Fruit fly (Drosophila melanogaster) whole organism, embryonic: ENCODE measurements around the gene CG33795.
A peak's percentile ranks its signal among the peaks of the same experiment; 100 is the strongest.

Experiments
- Atf-2 ChIP-seq: fragments of 200-800 bp; sonication (Bioruptor generic); optimal IDR thresholded peaks from 2 replicates; lab custom pipeline; 2016; ENCODE audit warnings: missing biosample characterization, missing genetic modification characterization
- Atf6 ChIP-seq: fragments of 200-800 bp; sonication (Bioruptor generic); IDR thresholded peaks from 2 replicates; pipeline ENCODE4 v1.3.6; 2022; ENCODE audit warnings: missing biosample characterization, missing genetic modification characterization
- Bteb2 ChIP-seq: fragments of 200-800 bp; sonication (Bioruptor generic); optimal IDR thresholded peaks from 2 replicates; lab custom pipeline; 2016; ENCODE audit warnings: missing biosample characterization, missing genetic modification characterization
- CG11560 ChIP-seq: fragments of 200-800 bp; sonication (Bioruptor generic); IDR thresholded peaks from 3 replicates; pipeline ENCODE4 v1.3.6; 2022; ENCODE audit warnings: missing biosample characterization, missing genetic modification characterization
- CG11723 ChIP-seq: fragments of 200-800 bp; sonication (Bioruptor generic); optimal IDR thresholded peaks from 2 replicates; lab custom pipeline; 2017; ENCODE audit warnings: missing biosample characterization, mild to moderate bottlenecking, missing genetic modification characterization
- CG12155 ChIP-seq: fragments of 200-800 bp; sonication (Bioruptor generic); optimal IDR thresholded peaks from 3 replicates; lab custom pipeline; 2016; ENCODE audit warnings: missing biosample characterization, missing genetic modification characterization
- CG12219 ChIP-seq: fragments of 200-800 bp; sonication (Bioruptor generic); optimal IDR thresholded peaks from 3 replicates; lab custom pipeline; 2018; ENCODE audit warnings: missing biosample characterization, mild to moderate bottlenecking, missing genetic modification characterization
- CG13287 ChIP-seq: fragments of 200-800 bp; sonication (Bioruptor generic); IDR thresholded peaks from 2 replicates; pipeline ENCODE4 v1.3.6; 2022; ENCODE audit warnings: missing biosample characterization, missing genetic modification characterization; ENCODE audit not compliant: partially characterized antibody
- CG15011 ChIP-seq: fragments of 200-800 bp; sonication (Bioruptor generic); optimal IDR thresholded peaks from 3 replicates; lab custom pipeline; 2018; ENCODE audit warnings: missing biosample characterization, mild to moderate bottlenecking, missing genetic modification characterization
- CG1602 ChIP-seq: fragments of 200-800 bp; sonication (Bioruptor generic); optimal IDR thresholded peaks from 3 replicates; lab custom pipeline; 2016; ENCODE audit warnings: missing biosample characterization, missing genetic modification characterization
- CG16815 ChIP-seq: fragments of 200-800 bp; sonication (Bioruptor generic); optimal IDR thresholded peaks from 3 replicates; lab custom pipeline; 2017; ENCODE audit warnings: missing biosample characterization, mild to moderate bottlenecking, missing genetic modification characterization
- CG17361 ChIP-seq: fragments of 200-800 bp; sonication (Bioruptor generic); IDR thresholded peaks from 3 replicates; pipeline ENCODE4 v1.3.6; 2022; ENCODE audit warnings: missing biosample characterization, missing genetic modification characterization
- CG17385 ChIP-seq: fragments of 200-800 bp; sonication (Bioruptor generic); optimal IDR thresholded peaks from 3 replicates; lab custom pipeline; 2018; ENCODE audit warnings: missing biosample characterization, mild to moderate bottlenecking, missing genetic modification characterization
- CG17568 ChIP-seq: fragments of 200-800 bp; sonication (Bioruptor generic); optimal IDR thresholded peaks from 2 replicates; lab custom pipeline; 2018; ENCODE audit warnings: missing biosample characterization, mild to moderate bottlenecking, missing genetic modification characterization, moderate library complexity
- CG18476 ChIP-seq: fragments of 200-800 bp; sonication (Bioruptor generic); optimal IDR thresholded peaks from 2 replicates; lab custom pipeline; 2016; ENCODE audit warnings: missing biosample characterization, mild to moderate bottlenecking, missing genetic modification characterization
- CG2129 ChIP-seq: fragments of 200-800 bp; sonication (Bioruptor generic); IDR thresholded peaks from 2 replicates; pipeline ENCODE4 v1.3.6; 2022; ENCODE audit warnings: missing biosample characterization, missing genetic modification characterization; ENCODE audit not compliant: partially characterized antibody
- CG2678 ChIP-seq: fragments of 200-800 bp; sonication (Bioruptor generic); optimal IDR thresholded peaks from 3 replicates; lab custom pipeline; 2019; ENCODE audit warnings: missing biosample characterization, mild to moderate bottlenecking, missing genetic modification characterization, moderate library complexity
- CG31388 ChIP-seq: fragments of 200-800 bp; sonication (Bioruptor generic); optimal IDR thresholded peaks from 2 replicates; lab custom pipeline; 2016; ENCODE audit warnings: missing biosample characterization, missing genetic modification characterization
- CG3163 ChIP-seq: fragments of 200-800 bp; sonication (Bioruptor generic); optimal IDR thresholded peaks from 3 replicates; lab custom pipeline; 2016; ENCODE audit warnings: missing biosample characterization, missing genetic modification characterization
- CG3281 ChIP-seq: fragments of 200-800 bp; sonication (Bioruptor generic); optimal IDR thresholded peaks from 3 replicates; lab custom pipeline; 2017; ENCODE audit warnings: missing biosample characterization, mild to moderate bottlenecking, missing genetic modification characterization
- CG4617 ChIP-seq: fragments of 200-800 bp; sonication (Bioruptor generic); optimal IDR thresholded peaks from 3 replicates; lab custom pipeline; 2016; ENCODE audit warnings: missing biosample characterization, missing genetic modification characterization, borderline replicate concordance
- CG5953 ChIP-seq: fragments of 200-800 bp; sonication (Bioruptor generic); IDR thresholded peaks from 2 replicates; pipeline ENCODE4 v1.3.6; 2022; ENCODE audit warnings: missing biosample characterization, missing genetic modification characterization
- CG6689 ChIP-seq: fragments of 200-800 bp; sonication (Bioruptor generic); IDR thresholded peaks from 2 replicates; pipeline ENCODE4 v1.3.6; 2022; ENCODE audit warnings: missing biosample characterization, missing genetic modification characterization
- CG7372 ChIP-seq: fragments of 200-800 bp; sonication (Bioruptor generic); IDR thresholded peaks from 2 replicates; pipeline ENCODE4 v1.3.6; 2022; ENCODE audit warnings: missing biosample characterization, missing genetic modification characterization
- CG8388 ChIP-seq: fragments of 200-800 bp; sonication (Bioruptor generic); optimal IDR thresholded peaks from 2 replicates; lab custom pipeline; 2019; ENCODE audit warnings: missing biosample characterization, mild to moderate bottlenecking, missing genetic modification characterization, moderate library complexity
- CG8478 ChIP-seq: fragments of >200 bp; optimal IDR thresholded peaks from 2 replicates; lab custom pipeline; 2018
- Chrac-16 ChIP-seq: fragments of 200-800 bp; sonication (Bioruptor generic); optimal IDR thresholded peaks from 3 replicates; lab custom pipeline; 2016; ENCODE audit warnings: missing biosample characterization, missing genetic modification characterization
- Deaf1 ChIP-seq: fragments of 200-800 bp; optimal IDR thresholded peaks from 3 replicates; lab custom pipeline; 2019; ENCODE audit warnings: missing biosample characterization, mild to moderate bottlenecking, missing genetic modification characterization, moderate library complexity
- GATAe ChIP-seq: fragments of 200-800 bp; sonication (Bioruptor generic); conservative IDR thresholded peaks from 2 replicates; pipeline ENCODE4 v1.3.6; 2022; ENCODE audit warnings: missing biosample characterization, missing genetic modification characterization
- Med ChIP-seq: fragments of 200-800 bp; sonication (Bioruptor generic); peaks from one replicate; lab custom pipeline; 2016; ENCODE audit warnings: missing biosample characterization, missing genetic modification characterization, mild to moderate bottlenecking, inconsistent platforms, moderate library complexity
- Oli ChIP-seq: fragments of 200-800 bp; sonication (Bioruptor generic); optimal IDR thresholded peaks from 2 replicates; lab custom pipeline; 2018; ENCODE audit warnings: missing biosample characterization, mild to moderate bottlenecking, missing genetic modification characterization, moderate library complexity
- Sry-β ChIP-seq: fragments of 200-800 bp; sonication (Bioruptor generic); optimal IDR thresholded peaks from 2 replicates; lab custom pipeline; 2018; ENCODE audit warnings: missing biosample characterization, mild to moderate bottlenecking, missing genetic modification characterization, moderate library complexity
- Trl ChIP-seq, 3 experiments: fragments of >200 bp in 2 of 3; fragments of 200-800 bp in 1 of 3; sonication (Bioruptor generic) in 1 of 3; optimal IDR thresholded peaks; 2 replicates in 1 of 3; 3 replicates in 2 of 3; lab custom pipeline; 2016 to 2017; ENCODE audit warnings: missing biosample characterization in 1 of 3, missing genetic modification characterization in 1 of 3
- ac ChIP-seq: fragments of 200-800 bp; sonication (Bioruptor generic); optimal IDR thresholded peaks from 3 replicates; lab custom pipeline; 2017; ENCODE audit warnings: missing biosample characterization, mild to moderate bottlenecking, missing genetic modification characterization
- disco-r ChIP-seq: fragments of 200-800 bp; sonication (Bioruptor generic); optimal IDR thresholded peaks from 2 replicates; lab custom pipeline; 2016; ENCODE audit warnings: missing biosample characterization, missing genetic modification characterization
- dysf ChIP-seq: fragments of 200-800 bp; sonication (Bioruptor generic); IDR thresholded peaks from 3 replicates; pipeline ENCODE4 v1.3.6; 2022; ENCODE audit warnings: missing biosample characterization, missing genetic modification characterization
- gcm ChIP-seq: fragments of 200-800 bp; sonication (Bioruptor generic); optimal IDR thresholded peaks from 2 replicates; lab custom pipeline; 2019; ENCODE audit warnings: missing biosample characterization, mild to moderate bottlenecking, missing genetic modification characterization, moderate library complexity
- h ChIP-seq: fragments of >200 bp; optimal IDR thresholded peaks from 2 replicates; lab custom pipeline; 2017
- hkb ChIP-seq, 2 experiments: fragments of 200-800 bp in 1 of 2; fragments of >200 bp in 1 of 2; sonication (Bioruptor generic) in 1 of 2; IDR thresholded peaks in 1 of 2; optimal IDR thresholded peaks in 1 of 2; 2 replicates each; pipeline versions ENCODE4 v1.3.6 to Lab custom; 2017 to 2022; ENCODE audit warnings: missing biosample characterization in 1 of 2, missing genetic modification characterization in 1 of 2
- klu ChIP-seq: fragments of 200-800 bp; sonication (Bioruptor generic); IDR thresholded peaks from 2 replicates; pipeline ENCODE4 v1.3.6; 2022; ENCODE audit warnings: missing biosample characterization, missing genetic modification characterization
- onecut ChIP-seq: fragments of 200-800 bp; sonication (Bioruptor generic); IDR thresholded peaks from 2 replicates; pipeline ENCODE4 v1.3.6; 2022; ENCODE audit warnings: missing biosample characterization, missing genetic modification characterization
- pho ChIP-seq: fragments of 200-800 bp; sonication (Bioruptor generic); optimal IDR thresholded peaks from 2 replicates; lab custom pipeline; 2016; ENCODE audit warnings: missing biosample characterization, missing genetic modification characterization
- phol ChIP-seq: fragments of 200-800 bp; sonication (Bioruptor generic); optimal IDR thresholded peaks from 3 replicates; lab custom pipeline; 2018; ENCODE audit warnings: missing biosample characterization, mild to moderate bottlenecking, missing genetic modification characterization, moderate library complexity
- sim ChIP-seq: fragments of 200-800 bp; sonication (Bioruptor generic); IDR thresholded peaks from 2 replicates; pipeline ENCODE4 v1.3.6; 2022; ENCODE audit warnings: missing biosample characterization, missing genetic modification characterization
- sqz ChIP-seq: fragments of 200-800 bp; sonication (Bioruptor generic); optimal IDR thresholded peaks from 3 replicates; lab custom pipeline; 2018; ENCODE audit warnings: missing biosample characterization, mild to moderate bottlenecking, missing genetic modification characterization
- stwl ChIP-seq: fragments of 200-800 bp; sonication (Bioruptor generic); optimal IDR thresholded peaks from 3 replicates; lab custom pipeline; 2018; ENCODE audit warnings: missing biosample characterization, mild to moderate bottlenecking, missing genetic modification characterization, moderate library complexity
- tx ChIP-seq: fragments of 200-800 bp; sonication (Bioruptor generic); optimal IDR thresholded peaks from 2 replicates; lab custom pipeline; 2016; ENCODE audit warnings: missing biosample characterization, missing genetic modification characterization
- vnd ChIP-seq: fragments of 200-800 bp; sonication (Bioruptor generic); IDR thresholded peaks from 3 replicates; pipeline ENCODE4 v1.3.6; 2022; ENCODE audit warnings: missing biosample characterization, missing genetic modification characterization; ENCODE audit not compliant: partially characterized antibody
- vvl ChIP-seq: fragments of 200-800 bp; sonication (Bioruptor generic); IDR thresholded peaks from 2 replicates; pipeline ENCODE4 v1.3.6; 2022; ENCODE audit warnings: missing biosample characterization, missing genetic modification characterization
- yki ChIP-seq: fragments of >200 bp; optimal IDR thresholded peaks from 3 replicates; lab custom pipeline; 2018

CG33795 gene

DNA sequence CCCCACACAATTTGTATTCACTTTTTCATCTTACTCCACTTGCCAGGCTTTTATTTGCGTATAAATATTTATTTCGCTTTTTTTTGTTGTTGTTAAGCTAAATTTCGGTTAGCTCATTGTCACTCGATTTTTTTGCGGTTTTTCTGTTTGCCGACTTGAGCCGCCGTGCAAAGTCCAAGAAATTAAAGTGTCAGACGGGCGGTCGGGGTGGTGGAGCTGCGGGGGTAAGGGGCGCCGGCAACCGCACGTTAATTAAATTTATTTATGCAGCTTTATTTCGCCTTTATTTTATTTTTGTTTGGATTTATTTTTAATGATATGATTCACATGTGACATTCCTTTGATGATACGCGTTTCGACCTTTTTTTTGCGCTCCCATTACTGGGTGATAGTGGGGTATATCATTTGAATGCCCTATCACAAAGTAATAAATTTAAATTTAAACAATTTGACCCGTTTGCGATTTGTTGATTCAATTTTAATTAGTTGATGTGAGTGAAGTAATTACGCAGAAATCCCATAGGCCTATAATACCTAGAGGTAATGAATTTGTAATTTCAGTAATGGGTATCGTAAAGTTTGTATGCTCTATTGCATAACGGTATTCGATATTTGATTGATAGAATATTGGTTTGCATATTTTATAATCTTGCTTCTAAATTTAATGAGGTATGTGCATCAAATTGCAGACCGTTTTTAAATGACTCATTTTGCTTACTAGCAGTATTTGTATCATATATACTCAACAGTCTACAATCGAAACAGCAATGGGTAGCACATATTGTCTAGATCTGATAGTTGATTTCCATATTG is 5.6 kb downstream of the CG33795 start (continued):
- no peak for TF ChIP-seq stwl
- no peak for TF ChIP-seq vnd (GFP tag; lab: Robert Waterston, UW)
- TF ChIP-seq CG3163 (GFP tag; lab: Kevin White, UChicago) = peak; percentile 3
- TF ChIP-seq hkb (optimal IDR thresholded peaks at IDR 0.05; lab: Kevin White, UChicago) = no peak
- 0 out of 2 replicates have a peak, but pooled peaks have one; percentile 20 for TF ChIP-seq hkb (GFP tag; IDR thresholded peaks at IDR 0.05; lab: Robert Waterston, UW)
- TF ChIP-seq Med (GFP tag; lab: Kevin White, UChicago) = peak; percentile 89
- no peak for TF ChIP-seq gcm
- no peak for TF ChIP-seq CG12219 (GFP tag; lab: Kevin White, UChicago)
- peak; percentile 65 for TF ChIP-seq CG17361 (GFP tag; lab: Robert Waterston, UW)
- TF ChIP-seq CG13287 (GFP tag; lab: Robert Waterston, UW) = no peak
- no peak for TF ChIP-seq Sry-β (GFP tag; lab: Kevin White, UChicago)
- peak; percentile 68 for TF ChIP-seq Bteb2 (GFP tag; lab: Kevin White, UChicago)
- no peak for TF ChIP-seq onecut (GFP tag; lab: Robert Waterston, UW)
- TF ChIP-seq pho (GFP tag; lab: Kevin White, UChicago) = peak; percentile 76
- peak; percentile 52 for TF ChIP-seq CG12155
- TF ChIP-seq CG11723 (GFP tag; lab: Kevin White, UChicago) = no peak
- no peak for TF ChIP-seq CG15011
- no peak for TF ChIP-seq GATAe (GFP tag; lab: Robert Waterston, UW)
- no peak for TF ChIP-seq CG5953
- peak; percentile 22 for TF ChIP-seq tx (GFP tag; lab: Kevin White, UChicago)
- no peak for TF ChIP-seq sqz (GFP tag; lab: Kevin White, UChicago)
- TF ChIP-seq Chrac-16 = peak; percentile 39
- TF ChIP-seq dysf = peak; percentile 68
- peak; percentile 48 for TF ChIP-seq Oli (tag; lab: Kevin White, UChicago)
- TF ChIP-seq CG6689 (GFP tag; lab: Robert Waterston, UW) = no peak
- TF ChIP-seq disco-r (GFP tag; lab: Kevin White, UChicago) = no peak
- no peak for TF ChIP-seq h (lab: Kevin White, UChicago)
- TF ChIP-seq CG11560 (tag; lab: Robert Waterston, UW) = no peak
- peak; percentile 31 for TF ChIP-seq CG1602 (GFP tag; lab: Kevin White, UChicago)
- peak; percentile 72 for TF ChIP-seq CG2678 (tag; lab: Kevin White, UChicago)
- TF ChIP-seq Deaf1 (tag; lab: Kevin White, UChicago) = peak; percentile 8
- no peak for TF ChIP-seq ac (GFP tag; lab: Kevin White, UChicago)
- TF ChIP-seq Atf6 (GFP tag; lab: Robert Waterston, UW) = no peak; the same call in 1 of the 2 replicates
- peak; percentile 34 for TF ChIP-seq Atf-2 (GFP tag; lab: Kevin White, UChicago)
- TF ChIP-seq phol (tag; lab: Kevin White, UChicago) = peak; percentile 15
- TF ChIP-seq CG4617 (GFP tag; lab: Kevin White, UChicago) = no peak
- peak; percentile 31 for TF ChIP-seq CG17385 (GFP tag; lab: Kevin White, UChicago)
- TF ChIP-seq CG18476 (GFP tag; lab: Kevin White, UChicago) = peak; percentile 28
- peak; percentile 32 for TF ChIP-seq CG16815
- no peak for TF ChIP-seq yki (lab: Kevin White, UChicago)
- TF ChIP-seq CG31388 (GFP tag; lab: Kevin White, UChicago) = no peak
- TF ChIP-seq sim (GFP tag; lab: Robert Waterston, UW) = no peak
- no peak for TF ChIP-seq Trl (optimal IDR thresholded peaks at IDR 0.05; lab: Kevin White, UChicago)
- peak; percentile 37 for TF ChIP-seq Trl (GFP tag; optimal IDR thresholded peaks at IDR 0.05; lab: Kevin White, UChicago)
- no peak for TF ChIP-seq CG2129
- TF ChIP-seq CG8388 (GFP tag; lab: Kevin White, UChicago) = no peak
- no peak for TF ChIP-seq klu
- no peak for TF ChIP-seq CG7372 (GFP tag; lab: Robert Waterston, UW)
- TF ChIP-seq vvl (GFP tag; lab: Robert Waterston, UW) = peak; percentile 60
- TF ChIP-seq CG8478 (lab: Kevin White, UChicago) = no peak
- TF ChIP-seq CG17568 (GFP tag; lab: Kevin White, UChicago) = no peak
- peak; percentile 49 for TF ChIP-seq CG3281
